Worm (Caenorhabditis elegans) whole organism, L2 larva: ENCODE measurements around the gene gck-3.

Experiments used
- C34F6.9 ChIP-seq: fragments of 150-350 bp; optimal IDR thresholded peaks from 2 replicates; lab custom pipeline; 2014; ENCODE audit warnings: missing biosample characterization, missing genetic modification characterization
- F13H6.1 ChIP-seq: sonication (generic microtip); optimal IDR thresholded peaks from 2 replicates; lab custom pipeline; 2016; ENCODE audit warnings: missing genetic modification characterization, missing compliant biosample characterization
- R02D3.7 ChIP-seq: fragments of 150-350 bp; optimal IDR thresholded peaks from 2 replicates; lab custom pipeline; 2014; ENCODE audit warnings: missing biosample characterization, missing genetic modification characterization
- Y55F3AM.14 ChIP-seq: fragments of 200-800 bp; sonication (Bioruptor generic); optimal IDR thresholded peaks from 2 replicates; lab custom pipeline; 2018; ENCODE audit warnings: mild to moderate bottlenecking, missing genetic modification characterization, missing compliant biosample characterization
- ZK546.5 ChIP-seq: sonication (generic microtip); optimal IDR thresholded peaks from 2 replicates; lab custom pipeline; 2017; ENCODE audit warnings: missing biosample characterization, missing genetic modification characterization
- alr-1 ChIP-seq: fragments of 150-350 bp; optimal IDR thresholded peaks from 2 replicates; lab custom pipeline; 2014; ENCODE audit warnings: missing biosample characterization, missing genetic modification characterization
- ama-1 ChIP-seq: fragments of 150-350 bp; optimal IDR thresholded peaks from 2 replicates; lab custom pipeline; 2018; ENCODE audit warnings: inconsistent platforms
- blmp-1 ChIP-seq: sonication (generic microtip); optimal IDR thresholded peaks from 2 replicates; lab custom pipeline; 2017; ENCODE audit warnings: missing genetic modification characterization, mild to moderate bottlenecking, missing compliant biosample characterization, antibody characterized with exemption, moderate library complexity; ENCODE audit not compliant: insufficient read depth
- ceh-16 ChIP-seq: fragments of 150-350 bp; optimal IDR thresholded peaks from 2 replicates; lab custom pipeline; 2014; ENCODE audit warnings: missing biosample characterization, missing genetic modification characterization
- ceh-82 ChIP-seq: fragments of 150-350 bp; optimal IDR thresholded peaks from 2 replicates; lab custom pipeline; 2014; ENCODE audit warnings: missing biosample characterization, missing genetic modification characterization
- crh-2 ChIP-seq: sonication (generic microtip); optimal IDR thresholded peaks from 2 replicates; lab custom pipeline; 2017; ENCODE audit warnings: missing biosample characterization, missing genetic modification characterization
- dmd-4 ChIP-seq: sonication (generic microtip); optimal IDR thresholded peaks from 2 replicates; lab custom pipeline; 2017; ENCODE audit warnings: missing biosample characterization, missing genetic modification characterization
- egl-27 ChIP-seq: sonication (generic microtip); optimal IDR thresholded peaks from 3 replicates; lab custom pipeline; 2017; ENCODE audit warnings: missing biosample characterization, missing genetic modification reagents, missing genetic modification characterization
- elt-1 ChIP-seq: fragments of 150-350 bp; optimal IDR thresholded peaks from 2 replicates; lab custom pipeline; 2014; ENCODE audit warnings: missing biosample characterization, missing genetic modification characterization
- elt-3 ChIP-seq: sonication (generic microtip); optimal IDR thresholded peaks from 2 replicates; lab custom pipeline; 2017; ENCODE audit warnings: missing biosample characterization, missing genetic modification characterization
- fos-1 ChIP-seq: fragments of 150-350 bp; optimal IDR thresholded peaks from 2 replicates; lab custom pipeline; 2014; ENCODE audit warnings: missing biosample characterization, missing genetic modification characterization
- gmeb-1 ChIP-seq: fragments of 150-350 bp; optimal IDR thresholded peaks from 2 replicates; lab custom pipeline; 2014; ENCODE audit warnings: missing biosample characterization, missing genetic modification characterization
- lin-11 ChIP-seq: fragments of 150-350 bp; sonication (generic microtip); optimal IDR thresholded peaks from 2 replicates; lab custom pipeline; 2014; ENCODE audit warnings: missing biosample characterization, missing genetic modification characterization, inconsistent platforms, mixed read lengths
- lin-39 ChIP-seq: fragments of 150-350 bp; optimal IDR thresholded peaks from 2 replicates; lab custom pipeline; 2014; ENCODE audit warnings: missing biosample characterization, missing genetic modification reagents, missing genetic modification characterization
- mab-5 ChIP-seq: fragments of 150-350 bp; optimal IDR thresholded peaks from 2 replicates; lab custom pipeline; 2014; ENCODE audit warnings: missing biosample characterization, missing genetic modification characterization
- mdl-1 ChIP-seq, 2 experiments: fragments of 150-350 bp in 1 of 2; sonication (generic microtip) in 1 of 2; optimal IDR thresholded peaks; 2 replicates each; lab custom pipeline; 2017; ENCODE audit warnings: missing biosample characterization in 2 of 2, missing genetic modification characterization in 2 of 2
- nhr-10 ChIP-seq: sonication (generic microtip); optimal IDR thresholded peaks from 2 replicates; lab custom pipeline; 2017; ENCODE audit warnings: missing biosample characterization, missing genetic modification characterization
- nhr-129 ChIP-seq: fragments of 150-350 bp; optimal IDR thresholded peaks from 2 replicates; lab custom pipeline; 2014; ENCODE audit warnings: missing biosample characterization, missing genetic modification characterization
- nhr-21 ChIP-seq: fragments of 150-350 bp; optimal IDR thresholded peaks from 2 replicates; lab custom pipeline; 2014; ENCODE audit warnings: missing biosample characterization, missing genetic modification characterization
- nhr-23 ChIP-seq: fragments of 150-350 bp; optimal IDR thresholded peaks from 2 replicates; lab custom pipeline; 2014; ENCODE audit warnings: missing biosample characterization, missing genetic modification reagents, missing genetic modification characterization
- nhr-237 ChIP-seq: fragments of 150-350 bp; optimal IDR thresholded peaks from 2 replicates; lab custom pipeline; 2014; ENCODE audit warnings: missing biosample characterization, missing genetic modification characterization
- nhr-25 ChIP-seq: fragments of 150-350 bp; sonication (generic microtip); optimal IDR thresholded peaks from 3 replicates; lab custom pipeline; 2014; ENCODE audit warnings: missing biosample characterization, missing genetic modification characterization
- nhr-6 ChIP-seq: fragments of 150-350 bp; optimal IDR thresholded peaks from 2 replicates; lab custom pipeline; 2014; ENCODE audit warnings: missing biosample characterization, missing genetic modification characterization
- nhr-77 ChIP-seq: fragments of 150-350 bp; optimal IDR thresholded peaks from 2 replicates; lab custom pipeline; 2014; ENCODE audit warnings: missing biosample characterization, missing genetic modification characterization
- skn-1 ChIP-seq: sonication (generic microtip); optimal IDR thresholded peaks from 2 replicates; lab custom pipeline; 2017; ENCODE audit warnings: missing biosample characterization, missing genetic modification characterization
- sma-3 ChIP-seq: sonication (generic microtip); optimal IDR thresholded peaks from 2 replicates; lab custom pipeline; 2016; ENCODE audit warnings: missing genetic modification reagents, missing genetic modification characterization, missing compliant biosample characterization
- sma-9 ChIP-seq, 2 experiments: fragments of 150-350 bp in 1 of 2; sonication (generic microtip) in 1 of 2; optimal IDR thresholded peaks; 2 replicates each; lab custom pipeline; 2014 to 2016; ENCODE audit warnings: missing genetic modification characterization in 2 of 2, mild to moderate bottlenecking in 1 of 2, missing biosample characterization in 1 of 2, missing compliant biosample characterization in 1 of 2, missing genetic modification reagents in 1 of 2, moderate library complexity in 1 of 2
- unc-55 ChIP-seq: fragments of 150-350 bp; sonication (generic microtip); optimal IDR thresholded peaks from 3 replicates; lab custom pipeline; 2014; ENCODE audit warnings: missing biosample characterization, missing genetic modification reagents, missing genetic modification characterization
- unc-62 ChIP-seq: fragments of 150-350 bp; optimal IDR thresholded peaks from 2 replicates; lab custom pipeline; 2014; ENCODE audit warnings: missing biosample characterization, missing genetic modification reagents, missing genetic modification characterization
- zag-1 ChIP-seq: fragments of 150-350 bp; optimal IDR thresholded peaks from 2 replicates; lab custom pipeline; 2014; ENCODE audit warnings: missing biosample characterization, missing genetic modification characterization
- ztf-11 ChIP-seq: sonication (generic microtip); optimal IDR thresholded peaks from 2 replicates; lab custom pipeline; 2017; ENCODE audit warnings: missing biosample characterization, missing genetic modification characterization
- ztf-4 ChIP-seq: fragments of 150-350 bp; optimal IDR thresholded peaks from 2 replicates; lab custom pipeline; 2014; ENCODE audit warnings: missing biosample characterization, missing genetic modification characterization

gck-3 gene

ce11 chrV:17918726-17919125 lies 47.9 kb downstream of the gck-3 start, which contains the start of gene C06H5.8:
Gene C06H5.8 (plus strand): TSS chrV:17919026.
- TF ChIP-seq blmp-1 (no peak), C34F6.9 (no peak), egl-27 (no peak), mdl-1 (tag; optimal IDR thresholded peaks at IDR 0.05; lab: Kevin White, UChicago) (no peak), dmd-4 (tag; lab: Kevin White, UChicago) (no peak), zag-1 (tag; lab: Kevin White, UChicago) (no peak), ztf-11 (tag; lab: Kevin White, UChicago) (no peak), ceh-82 (tag; lab: Kevin White, UChicago) (no peak), mab-5 (tag; lab: Kevin White, UChicago) (no peak), nhr-237 (tag; lab: Kevin White, UChicago) (no peak), nhr-23 (no peak), lin-11 (tag; lab: Kevin White, UChicago) (no peak), crh-2 (tag; lab: Kevin White, UChicago) (no peak)

ce11 chrV:17910019-17910418 lies 56.6 kb downstream of the gck-3 start, which contains the start of gene dcar-1:
Gene dcar-1 (plus strand): TSS chrV:17910319.
- TF ChIP-seq unc-62 (GFP tag; lab: Kevin White, UChicago) (no peak), ceh-16 (no peak), elt-3 (no peak), lin-39 (tag; lab: Kevin White, UChicago) (no peak), gmeb-1 (tag; lab: Kevin White, UChicago) (no peak), sma-3 (GFP tag; lab: Kevin White, UChicago) (no peak), fos-1 (no peak), skn-1 (tag; lab: Kevin White, UChicago) (no peak), nhr-23 (no peak), dmd-4 (tag; lab: Kevin White, UChicago) (no peak), ztf-4 (tag; lab: Kevin White, UChicago) (no peak), alr-1 (tag; lab: Kevin White, UChicago) (no peak), nhr-77 (tag; lab: Kevin White, UChicago) (no peak), R02D3.7 (tag; lab: Kevin White, UChicago) (no peak), ZK546.5 (tag; lab: Kevin White, UChicago) (no peak), nhr-10 (tag; lab: Kevin White, UChicago) (no peak), crh-2 (tag; lab: Kevin White, UChicago) (no peak)

- TF ChIP-seq Y55F3AM.14 (GFP tag; lab: Kevin White, UChicago), result no peak
- no peak for TF ChIP-seq ceh-82 (tag; lab: Kevin White, UChicago)
- TF ChIP-seq ZK546.5 (tag; lab: Kevin White, UChicago), result no peak
- peak; percentile 4 for TF ChIP-seq nhr-129 (tag; lab: Kevin White, UChicago)
- TF ChIP-seq unc-55 (GFP tag; lab: Kevin White, UChicago), result no peak
- TF ChIP-seq nhr-77 (tag; lab: Kevin White, UChicago), result no peak
- no peak for TF ChIP-seq nhr-10 (tag; lab: Kevin White, UChicago)
- no peak for TF ChIP-seq elt-1 (tag; lab: Kevin White, UChicago)
- no peak for TF ChIP-seq fos-1
- TF ChIP-seq gmeb-1 (tag; lab: Kevin White, UChicago), result no peak
- TF ChIP-seq lin-11 (tag; lab: Kevin White, UChicago), result no peak
- no peak for TF ChIP-seq mab-5 (tag; lab: Kevin White, UChicago)
- peak; percentile 40 for TF ChIP-seq nhr-21 (tag; lab: Kevin White, UChicago)
- no peak for TF ChIP-seq nhr-6 (tag; lab: Kevin White, UChicago)
- TF ChIP-seq ama-1 (lab: Kevin White, UChicago), result no peak
- TF ChIP-seq sma-9 (GFP tag; optimal IDR thresholded peaks at IDR 0.05; lab: Kevin White, UChicago), result peak; percentile 26
- no peak for TF ChIP-seq sma-9 (tag; optimal IDR thresholded peaks at IDR 0.05; lab: Kevin White, UChicago)
- peak; percentile 78 for TF ChIP-seq nhr-25 (tag; lab: Kevin White, UChicago)
- TF ChIP-seq crh-2 (tag; lab: Kevin White, UChicago), result peak; percentile 7
- TF ChIP-seq F13H6.1 (tag; lab: Kevin White, UChicago), result no peak
- no peak for TF ChIP-seq zag-1 (tag; lab: Kevin White, UChicago)
- peak; percentile 92 for TF ChIP-seq blmp-1
- TF ChIP-seq ceh-16, result no peak
- TF ChIP-seq egl-27, result no peak
Measured at ce11 chrV:17905765-17906164, 60.9 kb downstream of the gck-3 start.
